Worm (Caenorhabditis elegans) whole organism, L2 larva: ENCODE data around the gene lab-2.

Experiments used
- nhr-237 ChIP-seq: fragments of 150-350 bp; optimal IDR thresholded peaks from 2 replicates; lab custom pipeline; 2014; ENCODE audit warnings: missing biosample characterization, missing genetic modification characterization
- nhr-77 ChIP-seq: fragments of 150-350 bp; optimal IDR thresholded peaks from 2 replicates; lab custom pipeline; 2014; ENCODE audit warnings: missing biosample characterization, missing genetic modification characterization
- peb-1 ChIP-seq: fragments of 150-350 bp; optimal IDR thresholded peaks from 2 replicates; lab custom pipeline; 2014; ENCODE audit warnings: missing biosample characterization, missing genetic modification characterization
- snpc-4 ChIP-seq: fragments of 150-350 bp; optimal IDR thresholded peaks from 2 replicates; lab custom pipeline; 2014; ENCODE audit warnings: missing biosample characterization, missing genetic modification characterization

ce11 chrIII:7369394-7370024, 40.1 kb upstream of the lab-2 start:
- no peak for TF ChIP-seq snpc-4 (tag; lab: Kevin White, UChicago)
- no peak for TF ChIP-seq peb-1 (tag; lab: Kevin White, UChicago)
- TF ChIP-seq nhr-237 (tag; lab: Kevin White, UChicago): no peak
- TF ChIP-seq nhr-77 (tag; lab: Kevin White, UChicago): no peak
